Worm (Caenorhabditis elegans): ENCODE data around the gene T17A3.12.

T17A3.12 gene

DNA sequence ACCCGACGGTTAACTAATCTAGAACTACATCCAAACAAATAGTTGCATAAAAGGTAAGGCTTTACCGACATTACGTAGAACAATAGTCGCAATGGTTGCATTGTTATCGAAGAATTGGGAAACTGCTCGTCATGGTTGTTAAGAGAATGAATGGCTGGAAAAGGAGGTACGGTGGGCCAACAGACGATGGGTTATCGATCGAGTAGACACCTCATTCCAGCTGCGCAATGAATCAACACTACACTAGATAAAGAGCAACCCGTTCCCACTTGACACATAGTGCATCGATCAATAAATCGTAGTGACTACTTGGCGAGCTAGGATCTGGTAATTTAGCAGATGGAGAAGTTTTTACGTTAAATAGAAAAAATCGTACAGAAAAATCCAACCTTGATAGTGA lies at the start of gene T17A3.12, which contains the start of gene fbxb-83:
Gene T17A3.12 (minus strand): TSS at position 101 of the 400 bp plus-strand sequence.
Gene fbxb-83 (minus strand): TSS at position 134 of the 400 bp plus-strand sequence.
- TF ChIP-seq nhr-77 (tag; optimal IDR thresholded peaks at IDR 0.05), result no peak
- TF ChIP-seq lin-15B (tag; optimal IDR thresholded peaks at IDR 0.05), result no peak
- TF ChIP-seq zag-1 (tag; optimal IDR thresholded peaks at IDR 0.05), result no peak
- no peak for TF ChIP-seq fkh-2 (tag; optimal IDR thresholded peaks at IDR 0.05)
- TF ChIP-seq ceh-82 (tag; optimal IDR thresholded peaks at IDR 0.05), result no peak
- TF ChIP-seq aly-2 (tag; optimal IDR thresholded peaks at IDR 0.05), result no peak
- no peak for TF ChIP-seq nhr-25 (tag; optimal IDR thresholded peaks at IDR 0.05)
- TF ChIP-seq nhr-28 (tag; optimal IDR thresholded peaks at IDR 0.05), result no peak
- TF ChIP-seq ceh-9 (tag; optimal IDR thresholded peaks at IDR 0.05), result no peak
- TF ChIP-seq snpc-4 (tag; optimal IDR thresholded peaks at IDR 0.05), result no peak
- TF ChIP-seq ama-1 (optimal IDR thresholded peaks at IDR 0.05), result no peak
- TF ChIP-seq nhr-12 (tag; optimal IDR thresholded peaks at IDR 0.05), result no peak
- no peak for TF ChIP-seq eor-1 (tag; optimal IDR thresholded peaks at IDR 0.05)
- no peak for TF ChIP-seq elt-3 (tag; optimal IDR thresholded peaks at IDR 0.05)
- TF ChIP-seq fkh-10 (GFP tag; optimal IDR thresholded peaks at IDR 0.05), result no peak

DNA sequence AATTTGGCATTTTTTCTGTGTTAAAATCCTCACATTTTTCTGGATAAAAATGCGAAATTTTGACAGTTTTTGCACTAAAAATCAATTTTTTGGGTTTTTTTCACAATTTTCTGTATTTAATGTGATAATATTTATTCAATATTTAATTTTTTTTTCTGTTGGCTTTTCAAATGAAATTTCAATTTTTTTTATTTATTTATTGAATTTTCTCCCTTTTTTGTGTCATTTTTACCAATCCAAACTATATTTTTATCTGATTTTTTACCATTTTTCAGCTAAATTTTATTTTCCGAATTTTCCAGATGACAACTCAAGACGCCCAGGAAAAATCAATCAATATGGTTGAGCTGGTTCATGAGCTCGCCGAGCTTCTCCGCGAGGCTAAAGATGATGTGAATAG lies 49.2 kb upstream of the T17A3.12 start, which contains the start of gene F40G9.17:
Gene F40G9.17 (plus strand): TSS at position 301 of the 400 bp plus-strand sequence.
- no peak for TF ChIP-seq lsy-12 (tag; optimal IDR thresholded peaks at IDR 0.05)
- TF ChIP-seq nhr-76 (tag; optimal IDR thresholded peaks at IDR 0.05), result no peak

DNA sequence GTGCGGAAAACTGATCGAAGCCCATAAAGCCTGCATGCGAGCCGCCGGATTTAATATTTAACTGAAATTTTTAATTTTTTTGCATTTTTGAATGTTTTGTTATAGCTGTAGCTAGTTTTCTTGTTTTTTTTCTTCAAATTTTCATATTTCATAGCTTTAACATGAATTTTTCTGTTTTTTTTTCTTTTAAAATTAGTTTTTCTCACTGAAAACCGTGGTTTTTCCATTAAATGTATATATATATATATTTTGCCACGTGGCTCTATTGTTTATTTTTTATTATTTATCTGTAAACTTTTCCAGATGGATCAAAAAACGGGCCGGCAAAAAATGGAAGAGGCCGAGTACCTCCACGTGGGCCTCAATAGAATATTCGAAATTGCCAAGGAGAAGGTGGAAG lies 46.8 kb upstream of the T17A3.12 start, which contains the start of gene sec-20:
Gene sec-20 (plus strand): TSS at position 301 of the 400 bp plus-strand sequence.
- TF ChIP-seq nhr-77 (tag; optimal IDR thresholded peaks at IDR 0.05), result no peak
- TF ChIP-seq R02D3.7 (tag; optimal IDR thresholded peaks at IDR 0.05), result no peak
- no peak for TF ChIP-seq pha-4 (tag; optimal IDR thresholded peaks at IDR 0.05)
- no peak for TF ChIP-seq nhr-23 (tag; optimal IDR thresholded peaks at IDR 0.05)
- no peak for TF ChIP-seq nfya-1 (tag; optimal IDR thresholded peaks at IDR 0.05; ENCODE audit: insufficient read depth)
- TF ChIP-seq nhr-28 (tag; optimal IDR thresholded peaks at IDR 0.05), result no peak
- no peak for TF ChIP-seq jun-1 (tag; optimal IDR thresholded peaks at IDR 0.05)
- TF ChIP-seq unc-39 (tag; optimal IDR thresholded peaks at IDR 0.05), result no peak
- TF ChIP-seq lin-15B (tag; optimal IDR thresholded peaks at IDR 0.05), result no peak
- no peak for TF ChIP-seq fkh-2 (tag; optimal IDR thresholded peaks at IDR 0.05)
- no peak for TF ChIP-seq aly-2 (tag; optimal IDR thresholded peaks at IDR 0.05)
- no peak for TF ChIP-seq nhr-25 (tag; optimal IDR thresholded peaks at IDR 0.05)
- no peak for TF ChIP-seq mml-1 (tag; optimal IDR thresholded peaks at IDR 0.05)
- TF ChIP-seq lin-39 (tag; optimal IDR thresholded peaks at IDR 0.05), result no peak
- no peak for TF ChIP-seq ceh-28 (tag; optimal IDR thresholded peaks at IDR 0.05)
- no peak for TF ChIP-seq ZK546.5 (tag; optimal IDR thresholded peaks at IDR 0.05)
- TF ChIP-seq ceh-9 (tag; optimal IDR thresholded peaks at IDR 0.05), result no peak

DNA sequence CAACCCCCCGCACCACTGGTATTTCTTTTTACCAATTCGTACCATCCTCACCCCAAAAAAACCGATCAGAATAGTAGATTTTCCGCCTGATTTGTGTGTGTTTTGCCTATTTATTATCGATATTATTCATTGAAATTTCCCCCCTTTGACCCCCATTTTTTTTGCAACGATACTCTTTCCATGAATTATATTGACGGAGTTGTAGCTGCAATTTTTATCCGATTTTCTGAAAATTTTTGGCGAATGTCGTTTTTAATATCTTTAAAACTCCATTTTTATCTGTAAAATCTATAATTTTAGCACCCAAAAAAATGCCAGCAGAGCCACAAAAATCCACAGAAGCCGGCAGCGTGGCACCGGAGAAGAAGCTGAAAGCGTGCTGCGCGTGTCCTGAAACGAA lies 45.7 kb upstream of the T17A3.12 start, which contains the start of gene cox-17:
Gene cox-17 (plus strand): TSS at position 301 of the 400 bp plus-strand sequence.
- TF ChIP-seq elt-2 (tag; optimal IDR thresholded peaks at IDR 0.05) (peak; percentile 6), elt-3 (tag; optimal IDR thresholded peaks at IDR 0.05) (no peak)

DNA sequence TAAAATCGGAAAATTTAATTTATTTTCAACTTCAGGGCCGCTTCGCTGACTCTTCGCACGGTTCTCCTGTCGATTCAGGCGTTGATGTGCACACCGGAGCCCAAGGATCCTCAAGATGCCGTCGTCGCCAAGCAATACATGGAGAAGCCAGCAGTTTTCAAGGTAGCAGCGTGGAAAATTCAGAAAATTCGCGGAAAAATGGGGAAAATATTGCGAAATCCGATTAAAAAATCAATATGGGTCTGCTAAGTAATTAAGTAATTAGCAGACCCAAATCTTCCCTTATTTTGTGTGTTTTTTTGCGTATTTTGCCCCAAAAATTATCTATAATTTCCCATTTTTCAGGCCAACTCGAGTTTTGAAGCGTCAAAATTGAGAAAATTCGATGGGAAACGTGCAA lies 44.3 kb upstream of the T17A3.12 start:
- TF ChIP-seq unc-39 (tag; optimal IDR thresholded peaks at IDR 0.05), result no peak
- TF ChIP-seq pqm-1 (tag; optimal IDR thresholded peaks at IDR 0.05), result no peak
- no peak for TF ChIP-seq lin-15B (tag; optimal IDR thresholded peaks at IDR 0.05)

DNA sequence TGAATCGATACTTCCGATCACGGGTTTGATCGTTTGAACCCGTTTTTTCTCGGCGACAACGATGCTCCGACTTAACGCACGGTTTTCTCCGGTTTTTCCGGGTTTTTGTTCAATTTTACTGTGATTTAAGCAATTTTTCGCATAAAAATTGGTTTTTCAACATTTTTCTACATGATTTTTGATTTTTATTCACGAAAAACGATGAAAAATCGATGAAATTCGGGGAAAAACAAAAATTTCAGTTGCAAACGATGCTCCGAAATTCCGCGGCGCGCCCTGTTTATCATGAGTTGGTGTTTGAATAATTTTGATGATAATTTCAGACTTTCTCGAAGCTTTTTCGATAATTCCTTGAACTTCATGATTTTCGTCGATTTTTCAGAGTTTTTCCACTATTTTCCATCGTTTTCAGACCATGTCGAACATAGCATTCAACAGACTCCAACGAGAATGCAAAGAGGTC lies 43.5 kb upstream of the T17A3.12 start, which contains the start of gene ubc-20:
Gene ubc-20 (plus strand): TSS at position 413 of the 463 bp plus-strand sequence.
- peak; percentile 51 for TF ChIP-seq pha-4 (tag; optimal IDR thresholded peaks at IDR 0.05)
- TF ChIP-seq elt-2 (tag; optimal IDR thresholded peaks at IDR 0.05), result peak; percentile 42
- peak; percentile 29 for TF ChIP-seq nfya-1 (tag; optimal IDR thresholded peaks at IDR 0.05; ENCODE audit: insufficient read depth)
- TF ChIP-seq lin-39 (tag; optimal IDR thresholded peaks at IDR 0.05), result no peak
- no peak for TF ChIP-seq mml-1 (tag; optimal IDR thresholded peaks at IDR 0.05)
- no peak for TF ChIP-seq egl-27 (tag; optimal IDR thresholded peaks at IDR 0.05)
- peak; percentile 14 for TF ChIP-seq skn-1 (tag; optimal IDR thresholded peaks at IDR 0.05)
- peak; percentile 39 for TF ChIP-seq hmg-11 (tag; optimal IDR thresholded peaks at IDR 0.05)
- TF ChIP-seq unc-39 (tag; optimal IDR thresholded peaks at IDR 0.05), result no peak
- TF ChIP-seq lin-15B (tag; optimal IDR thresholded peaks at IDR 0.05), result peak; percentile 15
- TF ChIP-seq ceh-9 (tag; optimal IDR thresholded peaks at IDR 0.05), result no peak
